Worm (Caenorhabditis elegans): Measurements from ENCODE around the gene DH11.2.

The DH11.2 gene

ce11 chrII:7986928-7987327 lies 25.7 kb upstream of the DH11.2 start:
- TF ChIP-seq klf-2 (GFP tag; conservative IDR thresholded peaks at IDR 0.05): no peak
- TF ChIP-seq ztf-29 (GFP tag; IDR thresholded peaks at IDR 0.05): no peak
- no peak for TF ChIP-seq ref-1 (GFP tag; conservative IDR thresholded peaks at IDR 0.05)
- no peak for TF ChIP-seq cog-1 (tag; optimal IDR thresholded peaks at IDR 0.05)
- no peak for TF ChIP-seq flt-1 (GFP tag; IDR thresholded peaks at IDR 0.05)
- no peak for TF ChIP-seq med-1 (GFP tag; optimal IDR thresholded peaks at IDR 0.05; ENCODE audit: insufficient read depth)
- TF ChIP-seq tab-1 (GFP tag; IDR thresholded peaks at IDR 0.05): no peak
- no peak for TF ChIP-seq T22C8.4 (GFP tag; IDR thresholded peaks at IDR 0.05)
- TF ChIP-seq ztf-23 (GFP tag; IDR thresholded peaks at IDR 0.05): no peak

- TF ChIP-seq ref-1 (GFP tag; conservative IDR thresholded peaks at IDR 0.05) (no peak), klf-2 (GFP tag; conservative IDR thresholded peaks at IDR 0.05) (no peak), T22C8.4 (GFP tag; IDR thresholded peaks at IDR 0.05) (no peak), tab-1 (GFP tag; IDR thresholded peaks at IDR 0.05) (no peak), flt-1 (GFP tag; IDR thresholded peaks at IDR 0.05) (no peak), med-1 (GFP tag; optimal IDR thresholded peaks at IDR 0.05; ENCODE audit: insufficient read depth) (no peak), cog-1 (tag; optimal IDR thresholded peaks at IDR 0.05) (no peak), ztf-29 (GFP tag; IDR thresholded peaks at IDR 0.05) (no peak), ztf-23 (GFP tag; IDR thresholded peaks at IDR 0.05) (no peak)
Observed at ce11 chrII:7990192-7990591, 22.4 kb upstream of the DH11.2 start.

ce11 chrII:7991279-7991678 lies 21.3 kb upstream of the DH11.2 start:
- TF ChIP-seq flt-1 (GFP tag; IDR thresholded peaks at IDR 0.05): no peak
- TF ChIP-seq cog-1 (tag; optimal IDR thresholded peaks at IDR 0.05): no peak
- TF ChIP-seq klf-2 (GFP tag; conservative IDR thresholded peaks at IDR 0.05): no peak
- TF ChIP-seq T22C8.4 (GFP tag; IDR thresholded peaks at IDR 0.05): no peak
- no peak for TF ChIP-seq ztf-29 (GFP tag; IDR thresholded peaks at IDR 0.05)
- no peak for TF ChIP-seq med-1 (GFP tag; optimal IDR thresholded peaks at IDR 0.05; ENCODE audit: insufficient read depth)
- TF ChIP-seq ztf-23 (GFP tag; IDR thresholded peaks at IDR 0.05): no peak
- no peak for TF ChIP-seq ref-1 (GFP tag; conservative IDR thresholded peaks at IDR 0.05)
- no peak for TF ChIP-seq tab-1 (GFP tag; IDR thresholded peaks at IDR 0.05)

ce11 chrII:8001428-8001827 lies 11.2 kb upstream of the DH11.2 start:
- TF ChIP-seq ztf-23 (GFP tag; IDR thresholded peaks at IDR 0.05) (no peak), klf-2 (GFP tag; conservative IDR thresholded peaks at IDR 0.05) (no peak), tab-1 (GFP tag; IDR thresholded peaks at IDR 0.05) (no peak), flt-1 (GFP tag; IDR thresholded peaks at IDR 0.05) (no peak), ref-1 (GFP tag; conservative IDR thresholded peaks at IDR 0.05) (no peak), ztf-29 (GFP tag; IDR thresholded peaks at IDR 0.05) (no peak), med-1 (GFP tag; optimal IDR thresholded peaks at IDR 0.05; ENCODE audit: insufficient read depth) (no peak), cog-1 (tag; optimal IDR thresholded peaks at IDR 0.05) (no peak), T22C8.4 (GFP tag; IDR thresholded peaks at IDR 0.05) (no peak)

ce11 chrII:8004157-8004556 lies 8.5 kb upstream of the DH11.2 start, which contains the start of gene pgp-11:
pgp-11 (minus strand) TSS chrII:8004257.
- TF ChIP-seq cog-1 (tag; optimal IDR thresholded peaks at IDR 0.05) (no peak), ztf-23 (GFP tag; IDR thresholded peaks at IDR 0.05) (no peak), klf-2 (GFP tag; conservative IDR thresholded peaks at IDR 0.05) (no peak), flt-1 (GFP tag; IDR thresholded peaks at IDR 0.05) (no peak), med-1 (GFP tag; optimal IDR thresholded peaks at IDR 0.05; ENCODE audit: insufficient read depth) (no peak), tab-1 (GFP tag; IDR thresholded peaks at IDR 0.05) (no peak), ref-1 (GFP tag; conservative IDR thresholded peaks at IDR 0.05) (no peak)

ce11 chrII:8004752-8005151 lies 7.9 kb upstream of the DH11.2 start:
- TF ChIP-seq med-1 (GFP tag; optimal IDR thresholded peaks at IDR 0.05; ENCODE audit: insufficient read depth): no peak
- no peak for TF ChIP-seq T22C8.4 (GFP tag; IDR thresholded peaks at IDR 0.05)
- no peak for TF ChIP-seq flt-1 (GFP tag; IDR thresholded peaks at IDR 0.05)
- TF ChIP-seq ztf-23 (GFP tag; IDR thresholded peaks at IDR 0.05): no peak
- no peak for TF ChIP-seq tab-1 (GFP tag; IDR thresholded peaks at IDR 0.05)
- TF ChIP-seq ztf-29 (GFP tag; IDR thresholded peaks at IDR 0.05): no peak
- no peak for TF ChIP-seq cog-1 (tag; optimal IDR thresholded peaks at IDR 0.05)
- TF ChIP-seq ref-1 (GFP tag; conservative IDR thresholded peaks at IDR 0.05): no peak
- TF ChIP-seq klf-2 (GFP tag; conservative IDR thresholded peaks at IDR 0.05): no peak

- TF ChIP-seq med-1 (GFP tag; optimal IDR thresholded peaks at IDR 0.05; ENCODE audit: insufficient read depth) (no peak), ztf-29 (GFP tag; IDR thresholded peaks at IDR 0.05) (no peak), ref-1 (GFP tag; conservative IDR thresholded peaks at IDR 0.05) (no peak), flt-1 (GFP tag; IDR thresholded peaks at IDR 0.05) (no peak), tab-1 (GFP tag; IDR thresholded peaks at IDR 0.05) (no peak), ztf-23 (GFP tag; IDR thresholded peaks at IDR 0.05) (no peak), klf-2 (GFP tag; conservative IDR thresholded peaks at IDR 0.05) (no peak), cog-1 (tag; optimal IDR thresholded peaks at IDR 0.05) (no peak), T22C8.4 (GFP tag; IDR thresholded peaks at IDR 0.05) (no peak)
Observed at ce11 chrII:8006962-8007361, 5.7 kb upstream of the DH11.2 start.

- TF ChIP-seq ref-1 (GFP tag; conservative IDR thresholded peaks at IDR 0.05): no peak
- no peak for TF ChIP-seq med-1 (GFP tag; optimal IDR thresholded peaks at IDR 0.05; ENCODE audit: insufficient read depth)
Observed at ce11 chrII:8008334-8008733, 4.3 kb upstream of the DH11.2 start, which contains the start of gene glna-2. glna-2 (plus strand) TSS chrII:8008634.

ce11 chrII:8015483-8015938 lies 2.9 kb downstream of the DH11.2 start:
- TF ChIP-seq T22C8.4 (GFP tag; IDR thresholded peaks at IDR 0.05) (0 out of 2 replicates have a peak, but pooled peaks have one; percentile 13), med-1 (GFP tag; optimal IDR thresholded peaks at IDR 0.05; ENCODE audit: insufficient read depth) (no peak)

ce11 chrII:8016167-8016566 lies 3.6 kb downstream of the DH11.2 start:
- TF ChIP-seq ztf-23 (GFP tag; IDR thresholded peaks at IDR 0.05): no peak
- no peak for TF ChIP-seq ztf-29 (GFP tag; IDR thresholded peaks at IDR 0.05)
- TF ChIP-seq med-1 (GFP tag; optimal IDR thresholded peaks at IDR 0.05; ENCODE audit: insufficient read depth): no peak
- no peak for TF ChIP-seq ref-1 (GFP tag; conservative IDR thresholded peaks at IDR 0.05)
- TF ChIP-seq flt-1 (GFP tag; IDR thresholded peaks at IDR 0.05): no peak
- no peak for TF ChIP-seq tab-1 (GFP tag; IDR thresholded peaks at IDR 0.05)
- no peak for TF ChIP-seq klf-2 (GFP tag; conservative IDR thresholded peaks at IDR 0.05)
- no peak for TF ChIP-seq T22C8.4 (GFP tag; IDR thresholded peaks at IDR 0.05)
- TF ChIP-seq cog-1 (tag; optimal IDR thresholded peaks at IDR 0.05): no peak
